Worm (Caenorhabditis elegans) whole organism, L4 larva: Measurements from ENCODE around the gene T10F2.5.
A peak's percentile ranks its signal among the peaks of the same experiment; 100 is the strongest.

Experiments
- F26F4.8 ChIP-seq: fragments of 200-800 bp; sonication (Bioruptor generic); conservative IDR thresholded peaks from 2 replicates; pipeline ENCODE4 v1.3.6; 2022; ENCODE audit warnings: missing genetic modification characterization, missing compliant biosample characterization
- F44E2.7 ChIP-seq: fragments of 200-800 bp; sonication (Bioruptor generic); IDR thresholded peaks from 2 replicates; pipeline ENCODE4 v2.1.2; 2022; ENCODE audit warnings: missing genetic modification characterization, missing compliant biosample characterization
- Y105C5A.15 ChIP-seq: fragments of 200-800 bp; sonication (Bioruptor generic); IDR thresholded peaks from 2 replicates; pipeline ENCODE4 v1.3.6; 2022; ENCODE audit warnings: missing genetic modification characterization, missing compliant biosample characterization
- aha-1 ChIP-seq: fragments of 150-350 bp; peaks from one replicate; lab custom pipeline; 2014; ENCODE audit warnings: missing biosample characterization, missing genetic modification characterization
- aly-2 ChIP-seq: sonication (generic microtip); optimal IDR thresholded peaks from 2 replicates; lab custom pipeline; 2018; ENCODE audit warnings: missing biosample characterization, missing genetic modification characterization
- ceh-20 ChIP-seq: fragments of 200-800 bp; sonication (Bioruptor generic); IDR thresholded peaks from 2 replicates; pipeline ENCODE4 v1.3.6; 2022; ENCODE audit warnings: missing genetic modification reagents, missing genetic modification characterization, missing compliant biosample characterization
- ceh-44 ChIP-seq: fragments of 200-800 bp; sonication (Bioruptor generic); IDR thresholded peaks from 2 replicates; pipeline ENCODE4 v1.3.6; 2022; ENCODE audit warnings: missing genetic modification reagents, missing genetic modification characterization, missing compliant biosample characterization
- ces-1 ChIP-seq: fragments of 150-350 bp; sonication (generic microtip); optimal IDR thresholded peaks from 4 replicates; lab custom pipeline; 2014; ENCODE audit warnings: missing biosample characterization, missing genetic modification reagents, missing genetic modification characterization
- daf-16 ChIP-seq, 3 experiments: sonication (generic microtip); optimal IDR thresholded peaks; 2 replicates each; lab custom pipeline; 2016 to 2017; ENCODE audit warnings: missing genetic modification characterization in 3 of 3, missing genetic modification reagents in 3 of 3, mild to moderate bottlenecking in 2 of 3, missing compliant biosample characterization in 2 of 3, missing biosample characterization in 1 of 3, moderate library complexity in 1 of 3
- daf-8 ChIP-seq: fragments of 200-800 bp; sonication (Bioruptor generic); IDR thresholded peaks from 2 replicates; pipeline ENCODE4 v1.3.6; 2022; ENCODE audit warnings: missing genetic modification characterization, missing compliant biosample characterization
- dmd-6 ChIP-seq: fragments of 200-800 bp; sonication (Bioruptor generic); IDR thresholded peaks from 2 replicates; pipeline ENCODE4 v1.3.6; 2022; ENCODE audit warnings: missing genetic modification reagents, missing genetic modification characterization, missing compliant biosample characterization
- dmd-8 ChIP-seq: fragments of 200-800 bp; sonication (Bioruptor generic); IDR thresholded peaks from 2 replicates; pipeline ENCODE4 v1.3.6; 2022; ENCODE audit warnings: missing genetic modification characterization, missing compliant biosample characterization
- dpl-1 ChIP-seq: fragments of 150-350 bp; optimal IDR thresholded peaks from 2 replicates; lab custom pipeline; 2014; ENCODE audit warnings: missing biosample characterization, missing genetic modification reagents, missing genetic modification characterization
- dve-1 ChIP-seq: sonication (generic microtip); optimal IDR thresholded peaks from 2 replicates; lab custom pipeline; 2017; ENCODE audit warnings: antibody characterized with exemption, mild to moderate bottlenecking, missing genetic modification characterization, missing compliant biosample characterization; ENCODE audit not compliant: insufficient read depth
- egl-27 ChIP-seq: sonication (generic microtip); optimal IDR thresholded peaks from 3 replicates; lab custom pipeline; 2017; ENCODE audit warnings: missing biosample characterization, missing genetic modification reagents, missing genetic modification characterization
- fos-1 ChIP-seq: fragments of 150-350 bp; optimal IDR thresholded peaks from 2 replicates; lab custom pipeline; 2014; ENCODE audit warnings: missing biosample characterization, missing genetic modification characterization
- hif-1 ChIP-seq, 2 experiments: sonication (generic microtip); optimal IDR thresholded peaks; 2 replicates each; lab custom pipeline; 2016 to 2017; ENCODE audit warnings: missing compliant biosample characterization in 2 of 2, missing genetic modification characterization in 2 of 2, missing genetic modification reagents in 2 of 2, missing genotype in 2 of 2, mild to moderate bottlenecking in 1 of 2
- hlh-11 ChIP-seq: fragments of 200-800 bp; sonication (Bioruptor generic); optimal IDR thresholded peaks from 2 replicates; lab custom pipeline; 2018; ENCODE audit warnings: mild to moderate bottlenecking, missing genetic modification characterization, missing compliant biosample characterization
- hmg-1.1 ChIP-seq: fragments of 200-800 bp; sonication (Bioruptor generic); IDR thresholded peaks from 2 replicates; pipeline ENCODE4 v1.3.6; 2022; ENCODE audit warnings: missing genetic modification reagents, missing genetic modification characterization, missing compliant biosample characterization
- lim-7 ChIP-seq: fragments of 200-800 bp; sonication (Bioruptor generic); IDR thresholded peaks from 2 replicates; pipeline ENCODE4 v1.3.6; 2022; ENCODE audit warnings: missing genetic modification characterization, missing compliant biosample characterization
- lin-13 ChIP-seq: fragments of 150-350 bp; optimal IDR thresholded peaks from 2 replicates; lab custom pipeline; 2014; ENCODE audit warnings: missing biosample characterization, missing genetic modification reagents, missing genetic modification characterization
- lin-15B ChIP-seq: fragments of 150-350 bp; sonication (generic microtip); optimal IDR thresholded peaks from 3 replicates; lab custom pipeline; 2014; ENCODE audit warnings: missing biosample characterization, missing genetic modification characterization
- lin-39 ChIP-seq: fragments of 150-350 bp; optimal IDR thresholded peaks from 2 replicates; lab custom pipeline; 2014; ENCODE audit warnings: missing biosample characterization, missing genetic modification reagents, missing genetic modification characterization
- mep-1 ChIP-seq: fragments of 150-350 bp; sonication (generic microtip); optimal IDR thresholded peaks from 3 replicates; lab custom pipeline; 2014; ENCODE audit warnings: missing biosample characterization, missing genetic modification characterization
- nhr-28 ChIP-seq: fragments of 150-350 bp; optimal IDR thresholded peaks from 2 replicates; lab custom pipeline; 2014; ENCODE audit warnings: missing biosample characterization, missing genetic modification characterization
- nhr-6 ChIP-seq: fragments of 150-350 bp; optimal IDR thresholded peaks from 2 replicates; lab custom pipeline; 2014; ENCODE audit warnings: missing biosample characterization, missing genetic modification characterization
- nhr-76 ChIP-seq: fragments of 150-350 bp; optimal IDR thresholded peaks from 2 replicates; lab custom pipeline; 2014; ENCODE audit warnings: missing biosample characterization, missing genetic modification characterization
- php-3 ChIP-seq: fragments of 200-800 bp; sonication (Bioruptor generic); IDR thresholded peaks from 2 replicates; pipeline ENCODE4 v1.3.6; 2022; ENCODE audit warnings: missing genetic modification reagents, missing genetic modification characterization, missing compliant biosample characterization
- pqm-1 ChIP-seq: sonication (generic microtip); optimal IDR thresholded peaks from 2 replicates; lab custom pipeline; 2017; ENCODE audit warnings: missing biosample characterization, missing genetic modification characterization
- skn-1 ChIP-seq: fragments of 150-350 bp; optimal IDR thresholded peaks from 2 replicates; lab custom pipeline; 2014; ENCODE audit warnings: missing biosample characterization, missing genetic modification characterization
- spr-1 ChIP-seq: sonication (generic microtip); optimal IDR thresholded peaks from 2 replicates; lab custom pipeline; 2016; ENCODE audit warnings: mild to moderate bottlenecking, missing genetic modification characterization, missing compliant biosample characterization
- tag-97 ChIP-seq: fragments of 200-800 bp; sonication (Bioruptor generic); IDR thresholded peaks from 2 replicates; pipeline ENCODE4 v1.3.6; 2022; ENCODE audit warnings: missing genetic modification characterization, missing compliant biosample characterization
- unc-62 ChIP-seq, 3 experiments: fragments of 150-350 bp in 1 of 3; sonication (generic microtip); optimal IDR thresholded peaks in 2 of 3; peaks in 1 of 3; 1 replicate in 1 of 3; 2 replicates in 2 of 3; lab custom pipeline; 2014 to 2017; ENCODE audit warnings: missing biosample characterization in 3 of 3, missing genetic modification characterization in 3 of 3, missing genetic modification reagents in 3 of 3, missing genotype in 1 of 3
- vab-7 ChIP-seq: fragments of 200-800 bp; sonication (Bioruptor generic); IDR thresholded peaks from 2 replicates; pipeline ENCODE4 v1.3.6; 2022; ENCODE audit warnings: missing genetic modification reagents, missing genetic modification characterization, missing compliant biosample characterization
- zfp-2 ChIP-seq: sonication (generic microtip); optimal IDR thresholded peaks from 2 replicates; lab custom pipeline; 2016; ENCODE audit warnings: mild to moderate bottlenecking, missing genetic modification characterization, missing compliant biosample characterization
- zip-2 ChIP-seq: fragments of 150-350 bp; optimal IDR thresholded peaks from 2 replicates; lab custom pipeline; 2014; ENCODE audit warnings: missing biosample characterization, missing genetic modification characterization

T10F2.5 gene

ce11 chrIII:5125759-5126158, 33.6 kb downstream of the T10F2.5 start:
- TF ChIP-seq fos-1 (tag; lab: Kevin White, UChicago) (no peak), lin-13 (GFP tag; lab: Kevin White, UChicago) (no peak), php-3 (GFP tag; lab: Robert Waterston, UW) (no peak), mep-1 (tag; lab: Kevin White, UChicago) (no peak), tag-97 (GFP tag; lab: Robert Waterston, UW) (no peak), spr-1 (tag; lab: Kevin White, UChicago) (no peak), skn-1 (no peak), ceh-20 (no peak), dpl-1 (GFP tag; lab: Kevin White, UChicago) (no peak), dmd-8 (no peak), Y105C5A.15 (GFP tag; lab: Robert Waterston, UW) (no peak)
- TF ChIP-seq, all 104 proteins: peak for 0

DNA sequence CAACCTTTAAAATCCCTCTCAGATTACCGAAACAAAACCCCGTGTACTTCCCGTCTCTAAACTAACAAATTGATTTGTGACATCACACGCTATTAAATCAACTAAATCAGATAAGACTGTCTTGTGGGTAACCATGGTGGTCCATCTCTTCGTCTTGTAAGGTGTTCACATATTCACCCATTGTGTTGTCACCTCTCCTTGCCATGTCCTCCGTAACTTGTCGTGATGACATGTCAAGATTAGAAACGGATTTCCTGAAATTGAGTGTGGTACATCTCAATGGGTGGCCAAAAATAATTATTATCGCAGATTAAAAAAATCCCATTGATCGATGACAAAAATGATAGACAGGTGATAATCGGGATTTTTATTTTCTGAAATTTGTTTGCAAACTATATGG, 35.0 kb downstream of the T10F2.5 start:
- TF ChIP-seq unc-62 (GFP tag; optimal IDR thresholded peaks at IDR 0.05 in 1 of 2; lab: Kevin White, UChicago), result peak in 1 of 2 experiments; percentile 61
- TF ChIP-seq unc-62 (tag; optimal IDR thresholded peaks at IDR 0.05; lab: Kevin White, UChicago), result no peak
- no peak for TF ChIP-seq zfp-2 (tag; lab: Kevin White, UChicago)
- no peak for TF ChIP-seq egl-27
- no peak for TF ChIP-seq ces-1 (GFP tag; lab: Kevin White, UChicago)
- no peak for TF ChIP-seq aly-2
- TF ChIP-seq dmd-8, result no peak
- no peak for TF ChIP-seq dve-1 (tag; lab: Kevin White, UChicago)

ce11 chrIII:5120593-5120992, 38.8 kb downstream of the T10F2.5 start:
- TF ChIP-seq aha-1 (tag; lab: Kevin White, UChicago) (peak; percentile 74), hif-1 (tag; optimal IDR thresholded peaks at IDR 0.05; lab: Kevin White, UChicago) (no peak), lin-39 (tag; lab: Kevin White, UChicago) (no peak), zip-2 (tag; lab: Kevin White, UChicago) (no peak), tag-97 (GFP tag; lab: Robert Waterston, UW) (no peak), ceh-44 (GFP tag; lab: Robert Waterston, UW) (no peak), lin-13 (GFP tag; lab: Kevin White, UChicago) (no peak), F26F4.8 (GFP tag; lab: Robert Waterston, UW) (no peak)

DNA sequence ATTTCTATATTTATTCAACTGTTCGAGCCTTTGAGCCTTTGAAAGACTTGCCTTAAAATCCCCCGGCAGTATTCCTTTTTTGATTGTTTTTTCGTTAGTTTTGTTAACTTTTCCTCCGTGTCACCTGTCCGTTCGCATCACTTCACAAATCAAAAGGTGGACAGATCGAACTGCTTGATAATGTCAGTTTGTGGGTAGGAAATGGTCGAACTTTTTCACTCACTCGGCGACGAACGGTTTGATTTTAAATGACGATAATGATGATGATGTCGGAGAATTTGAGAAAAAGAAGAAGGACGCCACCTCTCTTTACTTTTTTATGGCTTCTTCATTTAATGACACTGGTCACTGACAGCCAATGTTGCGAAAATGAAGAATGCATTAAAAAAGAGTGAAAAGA, 40.3 kb downstream of the T10F2.5 start:
- TF ChIP-seq hmg-1.1, result no peak
- TF ChIP-seq daf-8 (GFP tag; lab: Robert Waterston, UW), result no peak
- no peak for TF ChIP-seq dve-1 (tag; lab: Kevin White, UChicago)
- no peak for TF ChIP-seq F26F4.8 (GFP tag; lab: Robert Waterston, UW)
- TF ChIP-seq nhr-6 (tag; lab: Kevin White, UChicago), result no peak
- no peak for TF ChIP-seq lin-15B (tag; lab: Kevin White, UChicago)
- TF ChIP-seq vab-7 (GFP tag; lab: Robert Waterston, UW), result no peak
- TF ChIP-seq nhr-28, result no peak

- TF ChIP-seq nhr-76, result no peak
- no peak for TF ChIP-seq F44E2.7 (GFP tag; lab: Robert Waterston, UW)
- TF ChIP-seq pqm-1 (tag; lab: Kevin White, UChicago), result peak; percentile 12
- TF ChIP-seq unc-62 (GFP tag; optimal IDR thresholded peaks at IDR 0.05 in 1 of 2; lab: Kevin White, UChicago), result peak in 1 of 2 experiments; percentile 94
- no peak for TF ChIP-seq unc-62 (tag; optimal IDR thresholded peaks at IDR 0.05; lab: Kevin White, UChicago)
- TF ChIP-seq nhr-28, result peak; percentile 35
- TF ChIP-seq lim-7 (GFP tag; lab: Robert Waterston, UW), result no peak
- TF ChIP-seq dmd-6, result peak; percentile 8; the same call in 1 of the 2 replicates
- no peak for TF ChIP-seq daf-16 (GFP tag; optimal IDR thresholded peaks at IDR 0.05; lab: Kevin White, UChicago)
- peak; percentile 73 for TF ChIP-seq daf-16 (tag; optimal IDR thresholded peaks at IDR 0.05; lab: Kevin White, UChicago)
- peak; percentile 23 for TF ChIP-seq hlh-11 (tag; lab: Kevin White, UChicago)
- peak; percentile 92 for TF ChIP-seq php-3 (GFP tag; lab: Robert Waterston, UW)
These were observed 46.4 kb downstream of the T10F2.5 start for ce11 chrIII:5112998-5113397.
